Fruit fly (Drosophila melanogaster): ENCODE measurements around the gene TTLL6B.

dm6 chr3R:27281811-27282131 lies 31.0 kb upstream of the TTLL6B start:
- TF ChIP-seq CG4496 (GFP tag; IDR thresholded peaks at IDR 0.05): no peak
- no peak for TF ChIP-seq Pif1B (GFP tag; optimal IDR thresholded peaks at IDR 0.05)
- TF ChIP-seq Pif1A (GFP tag; optimal IDR thresholded peaks at IDR 0.05): no peak
- no peak for TF ChIP-seq EcR (GFP tag; optimal IDR thresholded peaks at IDR 0.05)
- TF ChIP-seq CG8301 (tag; optimal IDR thresholded peaks at IDR 0.05): no peak
- no peak for TF ChIP-seq Ets98B (GFP tag; IDR thresholded peaks at IDR 0.05)
- no peak for TF ChIP-seq CG13204 (GFP tag; optimal IDR thresholded peaks at IDR 0.05)
- TF ChIP-seq CG12605 (GFP tag; IDR thresholded peaks at IDR 0.05): no peak
- TF ChIP-seq Snoo (tag; optimal IDR thresholded peaks at IDR 0.05): no peak
- no peak for TF ChIP-seq CG8159 (tag; optimal IDR thresholded peaks at IDR 0.05)
- no peak for TF ChIP-seq CG14655 (GFP tag; optimal IDR thresholded peaks at IDR 0.05)
- no peak for TF ChIP-seq CG10348 (GFP tag; IDR thresholded peaks at IDR 0.05)
